Fruit fly (Drosophila melanogaster): ENCODE results near the gene CG6607.

Gene CG6607

dm6 chr3R:24555932-24556331, 28.1 kb downstream of the CG6607 start:
- TF ChIP-seq Mio (GFP tag; optimal IDR thresholded peaks at IDR 0.05): no peak
- TF ChIP-seq dl (GFP tag; optimal IDR thresholded peaks at IDR 0.05; ENCODE audit: insufficient read depth in 1 of 2, partially characterized antibody in 2 of 2): no peak
- TF ChIP-seq Myc (optimal IDR thresholded peaks at IDR 0.05): no peak
- TF ChIP-seq h (GFP tag; optimal IDR thresholded peaks at IDR 0.05): no peak
- TF ChIP-seq jim (GFP tag; optimal IDR thresholded peaks at IDR 0.05): no peak
- TF ChIP-seq tai (GFP tag; optimal IDR thresholded peaks at IDR 0.05): no peak
- no peak for TF ChIP-seq CG32264 (GFP tag; optimal IDR thresholded peaks at IDR 0.05)
- TF ChIP-seq Abd-B (GFP tag; optimal IDR thresholded peaks at IDR 0.05): no peak
- TF ChIP-seq sv (GFP tag; optimal IDR thresholded peaks at IDR 0.05): no peak
- TF ChIP-seq Rel (GFP tag; optimal IDR thresholded peaks at IDR 0.05): no peak
- TF ChIP-seq Rel (tag; optimal IDR thresholded peaks at IDR 0.05): no peak
- no peak for TF ChIP-seq pan (optimal IDR thresholded peaks at IDR 0.05)
- TF ChIP-seq foxo (GFP tag; optimal IDR thresholded peaks at IDR 0.05): no peak
- TF ChIP-seq Vsx2 (GFP tag; optimal IDR thresholded peaks at IDR 0.05; ENCODE audit: partially characterized antibody): no peak
- TF ChIP-seq Jra (GFP tag; optimal IDR thresholded peaks at IDR 0.05): no peak
- TF ChIP-seq GATAd (GFP tag; optimal IDR thresholded peaks at IDR 0.05): no peak
- TF ChIP-seq Hnf4 (GFP tag; optimal IDR thresholded peaks at IDR 0.05): no peak
- no peak for TF ChIP-seq dsf (GFP tag; optimal IDR thresholded peaks at IDR 0.05; ENCODE audit: borderline replicate concordance)
- no peak for TF ChIP-seq woc (GFP tag; optimal IDR thresholded peaks at IDR 0.05)
- no peak for TF ChIP-seq dmrt93B (GFP tag; optimal IDR thresholded peaks at IDR 0.05)

dm6 chr3R:24556554-24556953, 28.7 kb downstream of the CG6607 start:
- TF ChIP-seq woc (GFP tag; optimal IDR thresholded peaks at IDR 0.05): no peak
- no peak for TF ChIP-seq brk (GFP tag; optimal IDR thresholded peaks at IDR 0.05)
- no peak for TF ChIP-seq tai (GFP tag; optimal IDR thresholded peaks at IDR 0.05)
- no peak for TF ChIP-seq CG9705 (GFP tag; optimal IDR thresholded peaks at IDR 0.05)
- no peak for TF ChIP-seq CG32264 (GFP tag; optimal IDR thresholded peaks at IDR 0.05)
- no peak for TF ChIP-seq psq (GFP tag; optimal IDR thresholded peaks at IDR 0.05)
- TF ChIP-seq Dfd (GFP tag; optimal IDR thresholded peaks at IDR 0.05): no peak
- no peak for TF ChIP-seq rgr (GFP tag; optimal IDR thresholded peaks at IDR 0.05)
- no peak for TF ChIP-seq Hnf4 (GFP tag; optimal IDR thresholded peaks at IDR 0.05)
- TF ChIP-seq Abd-B (GFP tag; optimal IDR thresholded peaks at IDR 0.05): no peak
- no peak for TF ChIP-seq br (GFP tag; optimal IDR thresholded peaks at IDR 0.05)
- no peak for TF ChIP-seq dmrt93B (GFP tag; optimal IDR thresholded peaks at IDR 0.05)
- no peak for TF ChIP-seq lola (GFP tag; optimal IDR thresholded peaks at IDR 0.05)
- TF ChIP-seq CrebA (GFP tag; optimal IDR thresholded peaks at IDR 0.05; ENCODE audit: borderline replicate concordance): no peak
- no peak for TF ChIP-seq h (GFP tag; optimal IDR thresholded peaks at IDR 0.05)
- TF ChIP-seq sv (GFP tag; optimal IDR thresholded peaks at IDR 0.05): no peak
- TF ChIP-seq dsf (GFP tag; optimal IDR thresholded peaks at IDR 0.05; ENCODE audit: borderline replicate concordance): no peak
- TF ChIP-seq Vsx2 (GFP tag; optimal IDR thresholded peaks at IDR 0.05; ENCODE audit: partially characterized antibody): no peak

- peak; percentile 76 for TF ChIP-seq OdsH (GFP tag; optimal IDR thresholded peaks at IDR 0.05)
- TF ChIP-seq Myc (optimal IDR thresholded peaks at IDR 0.05): peak; percentile 87
- no peak for TF ChIP-seq CG32264 (GFP tag; optimal IDR thresholded peaks at IDR 0.05)
- peak; percentile 45 for TF ChIP-seq HLH106 (tag; optimal IDR thresholded peaks at IDR 0.05)
- TF ChIP-seq br (GFP tag; optimal IDR thresholded peaks at IDR 0.05): peak; percentile 54
- TF ChIP-seq Sp1 (GFP tag; optimal IDR thresholded peaks at IDR 0.05): no peak
- peak; percentile 42 for TF ChIP-seq Hnf4 (GFP tag; optimal IDR thresholded peaks at IDR 0.05)
- peak; percentile 74 for TF ChIP-seq rgr (GFP tag; optimal IDR thresholded peaks at IDR 0.05)
- no peak for TF ChIP-seq Abd-B (GFP tag; optimal IDR thresholded peaks at IDR 0.05)
- TF ChIP-seq woc (GFP tag; optimal IDR thresholded peaks at IDR 0.05): no peak
- no peak for TF ChIP-seq jim (GFP tag; optimal IDR thresholded peaks at IDR 0.05)
- TF ChIP-seq ey (GFP tag; optimal IDR thresholded peaks at IDR 0.05): peak; percentile 61
- TF ChIP-seq foxo (GFP tag; optimal IDR thresholded peaks at IDR 0.05): no peak
- TF ChIP-seq sv (GFP tag; optimal IDR thresholded peaks at IDR 0.05): peak; percentile 56
- peak; percentile 24 for TF ChIP-seq dmrt93B (GFP tag; optimal IDR thresholded peaks at IDR 0.05)
- peak; percentile 72 for TF ChIP-seq Hr83 (GFP tag; optimal IDR thresholded peaks at IDR 0.05; ENCODE audit: poor library complexity, severe bottlenecking)
- TF ChIP-seq sage (GFP tag; optimal IDR thresholded peaks at IDR 0.05): no peak
- TF ChIP-seq Mio (GFP tag; optimal IDR thresholded peaks at IDR 0.05): no peak
- TF ChIP-seq Rel (GFP tag; optimal IDR thresholded peaks at IDR 0.05): no peak
- peak; percentile 4 for TF ChIP-seq Rel (tag; optimal IDR thresholded peaks at IDR 0.05)
- peak; percentile 71 for TF ChIP-seq h (GFP tag; optimal IDR thresholded peaks at IDR 0.05)
- TF ChIP-seq tai (GFP tag; optimal IDR thresholded peaks at IDR 0.05): peak; percentile 24
- no peak for TF ChIP-seq Dfd (GFP tag; optimal IDR thresholded peaks at IDR 0.05)
- TF ChIP-seq dsf (GFP tag; optimal IDR thresholded peaks at IDR 0.05; ENCODE audit: borderline replicate concordance): no peak
- no peak for TF ChIP-seq usp (GFP tag; optimal IDR thresholded peaks at IDR 0.05)
- TF ChIP-seq Vsx2 (GFP tag; optimal IDR thresholded peaks at IDR 0.05; ENCODE audit: partially characterized antibody): peak; percentile 3
- TF ChIP-seq lola (GFP tag; optimal IDR thresholded peaks at IDR 0.05): no peak
- peak; percentile 58 for TF ChIP-seq psq (GFP tag; optimal IDR thresholded peaks at IDR 0.05)
- peak; percentile 54 for TF ChIP-seq brk (GFP tag; optimal IDR thresholded peaks at IDR 0.05)
- TF ChIP-seq pan (optimal IDR thresholded peaks at IDR 0.05): no peak
- no peak for TF ChIP-seq N (GFP tag; optimal IDR thresholded peaks at IDR 0.05)
- TF ChIP-seq Jra (GFP tag; optimal IDR thresholded peaks at IDR 0.05): no peak
Observed at dm6 chr3R:24557020-24557465, 29.2 kb downstream of the CG6607 start.

All from whole organism, wandering third instar larva.